Worm (Caenorhabditis elegans): Measurements from ENCODE around the gene fil-1.

DNA sequence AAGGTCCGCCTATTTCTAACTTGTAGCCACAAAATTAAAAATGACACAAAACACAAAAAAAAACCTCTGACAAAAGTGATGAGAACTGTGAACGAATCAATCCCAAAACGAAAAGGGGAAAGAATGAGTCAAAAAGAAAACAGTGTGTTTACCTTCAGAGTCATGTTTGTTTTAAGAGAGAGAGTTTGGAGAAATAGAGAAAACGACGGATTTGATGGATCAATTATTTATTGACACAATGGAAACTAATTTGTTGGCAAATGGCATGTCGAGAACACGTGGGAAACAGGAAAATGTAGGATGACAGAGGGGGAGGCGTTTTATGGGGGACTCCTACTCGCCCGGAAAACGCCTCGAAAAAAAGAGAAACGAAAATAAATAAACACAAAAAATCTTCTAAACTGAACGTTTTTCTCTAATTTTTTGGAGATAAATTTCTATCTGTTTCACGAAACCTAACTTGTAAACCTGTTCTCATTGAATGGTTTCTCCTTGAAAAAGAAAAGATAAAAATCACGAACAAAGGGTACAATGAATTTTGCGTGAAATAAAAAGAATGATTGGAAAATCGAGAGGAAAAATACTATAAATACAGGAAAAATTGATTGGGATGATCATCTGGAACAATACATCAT is 23.3 kb downstream of the fil-1 start:
- TF ChIP-seq nhr-12 (tag; optimal IDR thresholded peaks at IDR 0.05) (no peak), unc-62 (GFP tag; optimal IDR thresholded peaks at IDR 0.05) (no peak), ces-1 (GFP tag; optimal IDR thresholded peaks at IDR 0.05) (no peak), mep-1 (tag; optimal IDR thresholded peaks at IDR 0.05) (no peak), nhr-237 (tag; optimal IDR thresholded peaks at IDR 0.05) (no peak), lsy-2 (tag; optimal IDR thresholded peaks at IDR 0.05) (no peak), blmp-1 (tag; optimal IDR thresholded peaks at IDR 0.05) (no peak), sptf-1 (tag; optimal IDR thresholded peaks at IDR 0.05) (no peak), hlh-1 (tag; optimal IDR thresholded peaks at IDR 0.05) (no peak), nhr-76 (tag; optimal IDR thresholded peaks at IDR 0.05) (no peak), pha-4 (tag; optimal IDR thresholded peaks at IDR 0.05) (no peak), ham-2 (GFP tag; optimal IDR thresholded peaks at IDR 0.05) (no peak), lin-13 (tag; optimal IDR thresholded peaks at IDR 0.05) (no peak)

Measured in whole organism, mixed stage, embryonic.